Worm (Caenorhabditis elegans) whole organism, midembryonic: ENCODE data around the gene tbc-16.

Experiments
- T22C8.4 ChIP-seq: fragments of 200-800 bp; sonication (Bioruptor generic); IDR thresholded peaks from 2 replicates; pipeline ENCODE4 v1.3.6; 2022; ENCODE audit warnings: missing genetic modification characterization, missing compliant biosample characterization
- cog-1 ChIP-seq: sonication (generic microtip); optimal IDR thresholded peaks from 2 replicates; lab custom pipeline; 2016; ENCODE audit warnings: missing genetic modification characterization, missing compliant biosample characterization
- flt-1 ChIP-seq: fragments of 200-800 bp; sonication (Bioruptor generic); IDR thresholded peaks from 2 replicates; pipeline ENCODE4 v1.3.6; 2022; ENCODE audit warnings: missing genetic modification characterization, missing compliant biosample characterization
- klf-2 ChIP-seq: fragments of 200-800 bp; sonication (Bioruptor generic); conservative IDR thresholded peaks from 2 replicates; pipeline ENCODE4 v1.3.6; 2022; ENCODE audit warnings: missing genetic modification reagents, missing genetic modification characterization, missing compliant biosample characterization
- med-1 ChIP-seq: sonication (generic microtip); optimal IDR thresholded peaks from 2 replicates; lab custom pipeline; 2017; ENCODE audit warnings: missing genetic modification characterization, mild to moderate bottlenecking, missing compliant biosample characterization, antibody characterized with exemption, missing genetic modification reagents; ENCODE audit not compliant: insufficient read depth
- ref-1 ChIP-seq: fragments of 200-800 bp; sonication (Bioruptor generic); conservative IDR thresholded peaks from 2 replicates; pipeline ENCODE4 v1.3.6; 2022; ENCODE audit warnings: missing genetic modification reagents, missing genetic modification characterization, missing compliant biosample characterization
- tab-1 ChIP-seq: fragments of 200-800 bp; sonication (Bioruptor generic); IDR thresholded peaks from 2 replicates; pipeline ENCODE4 v1.3.6; 2022; ENCODE audit warnings: missing genetic modification characterization, missing compliant biosample characterization
- ztf-23 ChIP-seq: fragments of 200-800 bp; sonication (Bioruptor generic); IDR thresholded peaks from 2 replicates; pipeline ENCODE4 v1.3.6; 2022; ENCODE audit warnings: missing genetic modification reagents, missing genetic modification characterization, missing compliant biosample characterization
- ztf-29 ChIP-seq: fragments of 200-800 bp; sonication (Bioruptor generic); IDR thresholded peaks from 2 replicates; pipeline ENCODE4 v1.3.6; 2022; ENCODE audit warnings: missing genetic modification reagents, missing genetic modification characterization, missing compliant biosample characterization

The tbc-16 gene

DNA sequence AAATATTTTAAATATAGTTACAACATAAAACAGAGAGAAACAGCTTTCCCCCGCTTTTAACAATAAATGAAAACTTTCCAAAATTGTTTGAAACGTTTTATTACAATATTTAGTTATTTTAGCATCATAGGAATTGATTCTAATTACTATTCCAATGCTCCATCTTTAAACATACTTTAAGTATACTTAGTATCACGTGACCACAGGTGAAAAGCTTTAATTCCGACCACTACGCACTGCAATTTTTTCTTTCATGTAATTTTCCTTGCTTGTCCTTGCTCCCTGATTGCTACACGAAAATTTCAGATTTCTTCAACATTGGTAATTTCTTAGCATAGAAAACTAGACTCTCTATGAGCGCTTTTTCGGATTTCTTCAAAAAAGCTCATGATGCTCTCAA is at the start of gene tbc-16:
Gene tbc-16 (plus strand): TSS at position 301 of the 400 bp plus-strand sequence.
- TF ChIP-seq klf-2: no peak
- no peak for TF ChIP-seq ztf-29 (GFP tag; lab: Robert Waterston, UW)
- no peak for TF ChIP-seq ztf-23 (GFP tag; lab: Robert Waterston, UW)
- no peak for TF ChIP-seq ref-1

DNA sequence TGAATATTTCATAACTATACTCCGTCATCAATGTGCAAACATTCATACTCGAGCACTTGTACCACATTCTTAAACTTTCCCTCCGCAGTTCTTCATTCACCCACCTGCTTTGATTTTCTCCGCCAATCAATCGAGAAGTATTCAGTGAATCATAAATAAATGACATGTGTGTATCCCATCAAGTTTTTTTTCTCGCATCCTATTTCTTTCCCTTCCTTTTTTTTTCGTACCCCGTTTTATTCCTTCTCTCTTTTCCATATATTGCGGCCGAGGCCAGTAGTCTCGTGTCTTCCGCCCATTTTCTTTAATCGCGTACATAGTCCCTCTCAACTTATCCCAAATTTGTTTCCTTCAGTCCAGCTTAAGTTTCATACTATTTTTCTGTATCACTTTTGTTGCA is 48.4 kb upstream of the tbc-16 start, which contains the start of gene atat-2:
Gene atat-2 (plus strand): TSS at position 398 of the 400 bp plus-strand sequence.
- TF ChIP-seq klf-2 (no peak), ztf-29 (GFP tag; lab: Robert Waterston, UW) (no peak), cog-1 (tag; lab: Kevin White, UChicago) (no peak), flt-1 (GFP tag; lab: Robert Waterston, UW) (no peak), tab-1 (GFP tag; lab: Robert Waterston, UW) (no peak), med-1 (no peak), ref-1 (no peak), T22C8.4 (no peak), ztf-23 (GFP tag; lab: Robert Waterston, UW) (no peak)

DNA sequence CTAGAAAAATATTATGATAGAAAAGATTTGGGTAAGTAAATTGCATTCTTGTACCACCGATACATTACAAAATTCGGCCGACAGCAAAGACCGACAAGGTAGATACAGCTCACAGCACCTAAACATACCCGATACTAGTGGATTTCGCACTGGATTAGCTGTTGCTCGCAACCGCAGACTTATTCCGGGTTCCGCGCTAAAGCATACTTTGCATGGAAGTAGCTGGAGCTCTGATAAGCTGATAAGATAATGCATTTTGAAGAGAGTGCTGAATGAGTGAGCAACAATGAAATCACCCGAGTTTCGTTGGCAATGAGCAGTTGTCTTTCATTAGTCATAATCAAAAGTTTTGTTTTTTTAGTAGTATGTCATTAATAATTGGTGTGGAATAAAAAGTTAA is 46.7 kb upstream of the tbc-16 start:
- TF ChIP-seq ref-1 (no peak), klf-2 (no peak), T22C8.4 (no peak), cog-1 (tag; lab: Kevin White, UChicago) (no peak), ztf-29 (GFP tag; lab: Robert Waterston, UW) (no peak), ztf-23 (GFP tag; lab: Robert Waterston, UW) (no peak), flt-1 (GFP tag; lab: Robert Waterston, UW) (no peak)

DNA sequence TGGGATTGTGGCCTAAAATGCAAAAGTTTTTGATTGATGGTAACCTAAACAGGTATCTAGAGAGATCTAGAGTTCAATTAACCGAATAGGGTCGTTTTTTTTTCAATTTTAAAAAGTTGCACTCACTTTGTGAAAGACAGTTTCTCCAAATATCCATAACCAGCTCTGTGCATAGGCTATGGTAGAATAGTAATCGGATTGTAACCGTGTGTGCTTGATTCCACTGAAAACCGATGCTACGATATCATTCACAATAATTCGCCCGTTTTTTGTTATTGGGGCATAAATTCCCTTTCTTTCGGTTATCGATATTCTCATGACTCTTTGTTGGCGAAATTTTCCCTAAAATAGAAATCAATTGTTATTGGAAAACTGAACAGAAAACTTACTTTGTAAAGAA is 45.0 kb upstream of the tbc-16 start:
- no peak for TF ChIP-seq ztf-29 (GFP tag; lab: Robert Waterston, UW)
- no peak for TF ChIP-seq cog-1 (tag; lab: Kevin White, UChicago)
- no peak for TF ChIP-seq flt-1 (GFP tag; lab: Robert Waterston, UW)
- no peak for TF ChIP-seq tab-1 (GFP tag; lab: Robert Waterston, UW)
- TF ChIP-seq med-1: no peak
- TF ChIP-seq ztf-23 (GFP tag; lab: Robert Waterston, UW): no peak
- TF ChIP-seq klf-2: no peak

DNA sequence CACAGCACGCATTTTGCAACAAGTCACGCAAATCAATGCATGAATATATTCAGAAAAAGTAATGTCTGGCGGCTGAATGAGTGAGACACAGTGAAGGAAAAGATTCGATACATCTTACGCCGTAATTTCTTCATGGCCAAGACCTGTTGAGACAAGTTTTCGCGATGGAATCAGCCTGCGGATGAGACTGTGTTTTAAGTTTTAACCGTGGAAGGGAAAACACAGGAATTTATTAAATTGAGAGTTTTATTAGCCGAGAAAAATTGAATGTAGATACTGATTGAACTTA is 43.0 kb upstream of the tbc-16 start, which contains the start of gene hog-1:
Gene hog-1 (minus strand): TSS at position 101 of the 289 bp plus-strand sequence.
- TF ChIP-seq ztf-23 (GFP tag; lab: Robert Waterston, UW): no peak
- no peak for TF ChIP-seq klf-2
- no peak for TF ChIP-seq tab-1 (GFP tag; lab: Robert Waterston, UW)
- no peak for TF ChIP-seq med-1
- TF ChIP-seq ref-1: no peak
- no peak for TF ChIP-seq ztf-29 (GFP tag; lab: Robert Waterston, UW)
- TF ChIP-seq cog-1 (tag; lab: Kevin White, UChicago): no peak
- no peak for TF ChIP-seq T22C8.4
- no peak for TF ChIP-seq flt-1 (GFP tag; lab: Robert Waterston, UW)

DNA sequence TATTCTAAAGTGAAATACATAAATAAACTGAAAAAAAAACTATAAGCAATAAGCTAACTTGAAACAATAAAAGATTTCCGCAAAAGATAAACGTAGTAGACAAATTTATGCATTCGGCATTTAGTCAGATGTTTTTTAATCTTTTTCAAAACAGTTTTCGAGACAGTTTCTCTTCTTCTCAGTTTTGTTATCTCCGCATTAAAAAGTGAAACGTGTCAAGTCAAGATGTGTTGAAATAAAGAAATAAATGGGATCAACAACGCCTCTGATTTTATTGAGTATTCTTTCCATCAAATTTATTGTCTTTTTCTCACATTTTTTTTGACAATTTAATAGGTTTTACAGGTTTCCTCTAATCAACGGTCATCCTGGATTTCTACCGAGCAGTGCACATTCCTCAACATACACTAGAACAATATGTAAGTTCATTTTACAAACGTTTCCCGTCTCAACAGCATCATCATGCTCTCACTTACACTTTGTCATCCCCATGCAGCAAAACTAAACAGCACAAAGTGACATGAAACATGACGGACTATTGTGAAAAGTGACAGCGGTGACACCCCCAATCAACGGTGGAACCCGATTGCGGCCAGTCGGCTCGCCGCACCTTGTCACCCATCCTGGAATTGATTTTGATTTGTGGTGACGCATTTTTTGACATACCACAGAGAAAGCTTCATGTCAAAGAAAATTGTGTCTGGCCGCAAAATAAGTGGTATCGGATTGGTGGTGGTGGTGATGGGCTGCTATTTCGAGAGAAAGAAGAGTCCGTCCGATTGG is 42.5 kb upstream of the tbc-16 start:
- TF ChIP-seq med-1: no peak
- 0 out of 2 replicates have a peak, but pooled peaks have one; percentile 16 for TF ChIP-seq T22C8.4

DNA sequence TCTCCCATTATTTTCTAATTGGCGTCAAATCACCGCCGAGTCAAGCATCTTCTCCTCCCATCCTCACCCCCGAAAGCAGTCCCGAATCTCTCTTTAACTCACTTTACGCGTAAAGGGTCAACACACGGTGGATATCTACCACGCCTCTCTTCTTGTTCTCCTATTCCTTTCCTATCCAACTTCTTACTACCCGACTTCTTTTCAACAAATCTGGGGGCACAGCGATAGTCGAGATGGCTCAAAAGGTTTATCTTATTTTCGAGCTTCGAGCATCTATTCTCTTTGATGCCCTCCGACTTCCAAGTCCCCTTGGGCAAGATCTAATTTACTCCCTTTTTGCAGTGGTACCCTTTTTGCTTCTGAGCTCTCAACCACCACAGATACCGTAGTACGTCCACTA is 38.0 kb upstream of the tbc-16 start:
- TF ChIP-seq ztf-29 (GFP tag; lab: Robert Waterston, UW) (no peak), med-1 (no peak), ztf-23 (GFP tag; lab: Robert Waterston, UW) (no peak), cog-1 (tag; lab: Kevin White, UChicago) (no peak), tab-1 (GFP tag; lab: Robert Waterston, UW) (no peak), klf-2 (no peak), flt-1 (GFP tag; lab: Robert Waterston, UW) (no peak), T22C8.4 (no peak), ref-1 (no peak)

DNA sequence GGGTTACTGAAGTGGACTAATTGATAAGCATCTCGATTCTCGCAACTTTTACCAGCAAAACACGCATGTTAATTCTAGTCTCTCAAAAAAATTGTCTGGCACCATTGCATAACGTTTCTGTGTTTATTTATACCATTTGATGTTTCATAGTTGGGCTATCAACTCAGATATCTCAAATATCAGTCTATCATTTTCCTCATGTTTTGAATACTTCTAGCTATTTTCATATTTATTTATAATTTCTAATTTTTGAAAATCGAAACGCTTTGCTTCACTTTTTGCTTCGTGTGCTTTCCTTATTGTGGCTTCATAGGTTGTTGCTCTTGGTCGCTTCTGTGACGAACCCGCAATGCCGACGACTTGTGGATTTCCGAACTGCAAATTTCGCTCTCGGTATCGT is 34.7 kb upstream of the tbc-16 start, which contains the start of gene ctbp-1:
Gene ctbp-1 (plus strand): TSS at position 301 of the 400 bp plus-strand sequence.
- no peak for TF ChIP-seq ztf-29 (GFP tag; lab: Robert Waterston, UW)
- TF ChIP-seq klf-2: no peak
- no peak for TF ChIP-seq med-1
- TF ChIP-seq ztf-23 (GFP tag; lab: Robert Waterston, UW): no peak
- TF ChIP-seq flt-1 (GFP tag; lab: Robert Waterston, UW): no peak
- no peak for TF ChIP-seq cog-1 (tag; lab: Kevin White, UChicago)
- no peak for TF ChIP-seq T22C8.4
- TF ChIP-seq tab-1 (GFP tag; lab: Robert Waterston, UW): no peak
- TF ChIP-seq ref-1: no peak

DNA sequence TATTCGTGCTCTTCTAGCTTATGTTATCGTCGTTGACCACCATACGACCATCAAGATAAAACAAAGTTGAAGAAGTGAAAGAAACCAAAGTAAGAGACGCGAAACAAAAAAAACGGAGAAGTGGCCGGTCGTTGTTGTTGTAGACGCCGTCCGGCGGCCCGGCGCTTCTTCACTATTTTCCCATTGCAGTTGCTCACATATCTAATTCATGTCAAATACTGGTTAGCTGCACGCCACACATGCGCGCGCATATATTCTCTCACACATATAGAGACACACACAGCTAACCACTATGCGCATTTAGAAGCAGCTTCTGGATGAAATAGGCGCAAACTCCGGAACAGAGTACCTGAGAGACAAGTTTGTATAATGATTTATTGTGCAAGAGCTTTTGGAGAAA is 29.1 kb upstream of the tbc-16 start:
- TF ChIP-seq cog-1 (tag; lab: Kevin White, UChicago) (no peak), ref-1 (no peak), ztf-23 (GFP tag; lab: Robert Waterston, UW) (no peak), tab-1 (GFP tag; lab: Robert Waterston, UW) (no peak), klf-2 (no peak), med-1 (no peak)

DNA sequence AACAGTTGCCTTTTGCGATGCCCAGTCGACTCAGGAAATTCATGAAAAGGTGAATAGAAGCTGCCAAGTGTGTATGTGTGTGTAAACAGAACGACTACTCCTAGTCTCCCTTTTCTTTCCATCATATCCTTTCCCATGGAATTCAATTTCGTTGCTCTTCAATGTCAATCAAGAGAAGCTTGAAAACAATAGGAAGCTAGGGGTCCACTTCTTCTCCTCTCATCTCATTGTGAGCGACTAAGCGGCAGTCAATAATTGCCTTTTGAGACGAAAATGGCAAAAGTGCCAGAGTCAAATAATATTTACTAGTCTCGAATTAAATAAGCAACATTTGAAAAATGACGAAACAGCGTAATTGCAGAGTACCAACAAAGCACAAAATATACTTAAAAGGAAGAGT is 27.5 kb upstream of the tbc-16 start:
- no peak for TF ChIP-seq T22C8.4

DNA sequence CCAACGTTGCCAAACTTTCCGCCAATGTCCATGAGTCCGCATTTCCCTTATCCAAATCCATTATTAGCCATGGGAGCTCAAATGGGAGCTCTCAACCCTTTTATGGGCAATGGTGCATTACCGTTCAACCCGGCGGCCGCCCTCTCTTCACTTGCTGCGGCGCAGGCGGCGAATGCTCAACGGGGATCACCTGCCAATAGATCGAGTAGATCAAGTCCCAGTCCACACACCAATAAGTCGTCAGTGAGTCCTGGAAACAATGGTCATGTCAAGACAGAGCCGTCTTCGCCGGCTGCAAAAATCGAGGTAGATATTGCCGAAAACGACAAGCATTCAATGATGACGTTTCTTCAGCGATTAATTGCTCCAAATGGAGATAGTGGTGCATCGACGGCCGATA is 25.0 kb upstream of the tbc-16 start:
- TF ChIP-seq flt-1 (GFP tag; lab: Robert Waterston, UW): no peak
- TF ChIP-seq cog-1 (tag; lab: Kevin White, UChicago): no peak
- no peak for TF ChIP-seq T22C8.4
- TF ChIP-seq ztf-29 (GFP tag; lab: Robert Waterston, UW): no peak
- TF ChIP-seq ztf-23 (GFP tag; lab: Robert Waterston, UW): no peak
- no peak for TF ChIP-seq med-1
- no peak for TF ChIP-seq tab-1 (GFP tag; lab: Robert Waterston, UW)
- no peak for TF ChIP-seq ref-1
- TF ChIP-seq klf-2: no peak
